Worm (Caenorhabditis elegans) whole organism, early embryonic: Measurements from ENCODE around the gene mrpl-28.

Source experiments
- B0310.2 ChIP-seq: sonication (generic microtip); optimal IDR thresholded peaks from 2 replicates; lab custom pipeline; 2016; ENCODE audit warnings: mild to moderate bottlenecking, missing genetic modification characterization, missing compliant biosample characterization
- ama-1 ChIP-seq: fragments of 150-350 bp; optimal IDR thresholded peaks from 2 replicates; lab custom pipeline; 2014
- ceh-36 ChIP-seq: sonication (generic microtip); optimal IDR thresholded peaks from 2 replicates; lab custom pipeline; 2016; ENCODE audit warnings: missing genetic modification characterization, inconsistent platforms, missing compliant biosample characterization
- ets-7 ChIP-seq: sonication (generic microtip); optimal IDR thresholded peaks from 2 replicates; lab custom pipeline; 2016; ENCODE audit warnings: missing genotype, missing genetic modification characterization, missing compliant biosample characterization
- flt-1 ChIP-seq: fragments of 200-800 bp; sonication (Bioruptor generic); IDR thresholded peaks from 2 replicates; pipeline ENCODE4 v1.3.6; 2022; ENCODE audit warnings: missing genetic modification characterization, missing compliant biosample characterization
- hmbx-1 ChIP-seq: sonication (generic microtip); optimal IDR thresholded peaks from 2 replicates; lab custom pipeline; 2016; ENCODE audit warnings: mild to moderate bottlenecking, missing genetic modification characterization, missing compliant biosample characterization
- hmg-4 ChIP-seq: fragments of 200-800 bp; sonication (Bioruptor generic); optimal IDR thresholded peaks from 2 replicates; lab custom pipeline; 2018; ENCODE audit warnings: mild to moderate bottlenecking, missing genetic modification characterization, missing compliant biosample characterization
- hnd-1 ChIP-seq: sonication (generic microtip); optimal IDR thresholded peaks from 2 replicates; lab custom pipeline; 2016; ENCODE audit warnings: missing genetic modification characterization, missing compliant biosample characterization
- scrt-1 ChIP-seq: fragments of 200-800 bp; sonication (Bioruptor generic); IDR thresholded peaks from 2 replicates; pipeline ENCODE4 v1.3.6; 2022; ENCODE audit warnings: missing genetic modification characterization, missing compliant biosample characterization
- sea-1 ChIP-seq: fragments of 200-800 bp; sonication (Bioruptor generic); conservative IDR thresholded peaks from 2 replicates; pipeline ENCODE4 v1.3.6; 2022; ENCODE audit warnings: missing genetic modification characterization, missing compliant biosample characterization
- tbx-11 ChIP-seq: fragments of 200-800 bp; sonication (Bioruptor generic); IDR thresholded peaks from 2 replicates; pipeline ENCODE4 v1.3.6; 2022; ENCODE audit warnings: missing genetic modification characterization, missing compliant biosample characterization
- tra-4 ChIP-seq: sonication (generic microtip); optimal IDR thresholded peaks from 2 replicates; lab custom pipeline; 2017; ENCODE audit warnings: missing genetic modification characterization, missing compliant biosample characterization

- no peak for TF ChIP-seq ceh-36 (tag; lab: Kevin White, UChicago)
- TF ChIP-seq ets-7 (tag; lab: Kevin White, UChicago) = no peak
- TF ChIP-seq sea-1 = no peak
- no peak for TF ChIP-seq hmbx-1 (tag; lab: Kevin White, UChicago)
- no peak for TF ChIP-seq ama-1 (lab: Kevin White, UChicago)
- no peak for TF ChIP-seq hnd-1
- TF ChIP-seq hmg-4 = no peak
- TF ChIP-seq tra-4 (tag; lab: Kevin White, UChicago) = no peak
- no peak for TF ChIP-seq tbx-11 (GFP tag; lab: Robert Waterston, UW)
- TF ChIP-seq flt-1 (GFP tag; lab: Robert Waterston, UW) = no peak
- no peak for TF ChIP-seq scrt-1 (GFP tag; lab: Robert Waterston, UW)
- no peak for TF ChIP-seq B0310.2 (tag; lab: Kevin White, UChicago)
Measured at ce11 chrII:124904-125303, 30.9 kb downstream of the mrpl-28 start, which contains the start of gene nmur-2.
